Worm (Caenorhabditis elegans): ENCODE data around the gene dct-5.

DNA sequence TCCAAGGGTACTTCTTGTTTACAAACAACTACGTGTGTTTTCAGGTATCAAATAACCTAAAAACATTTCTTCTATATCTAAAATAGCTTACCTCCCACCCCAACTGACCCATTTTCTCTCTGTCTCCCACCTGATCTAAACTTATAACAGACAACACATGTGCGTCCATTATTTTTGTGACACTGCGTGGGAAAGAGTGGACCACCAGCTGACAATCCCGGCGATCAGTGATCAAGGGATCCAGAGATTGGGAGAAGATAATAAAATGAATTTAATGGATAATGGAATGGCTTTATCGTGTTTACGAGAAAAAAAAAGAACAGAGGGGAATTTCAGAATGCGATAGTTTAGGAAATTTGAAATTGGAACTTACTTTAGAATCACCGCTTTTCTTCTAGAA is 12.5 kb upstream of the dct-5 start:
- TF ChIP-seq lin-11 (tag; optimal IDR thresholded peaks at IDR 0.05) (no peak), npax-4 (tag; optimal IDR thresholded peaks at IDR 0.05) (no peak), che-1 (tag; optimal IDR thresholded peaks at IDR 0.05) (no peak), ceh-19 (GFP tag; optimal IDR thresholded peaks at IDR 0.05) (no peak), K02D7.2 (tag; optimal IDR thresholded peaks at IDR 0.05) (no peak), F13H6.1 (tag; optimal IDR thresholded peaks at IDR 0.05) (no peak), pqm-1 (tag; optimal IDR thresholded peaks at IDR 0.05) (no peak), pha-4 (tag; optimal IDR thresholded peaks at IDR 0.05) (no peak), syd-9 (tag; optimal IDR thresholded peaks at IDR 0.05) (no peak), Y22D7AL.16 (tag; optimal IDR thresholded peaks at IDR 0.05) (no peak), ets-4 (tag; optimal IDR thresholded peaks at IDR 0.05) (no peak), sdc-2 (tag; optimal IDR thresholded peaks at IDR 0.05) (no peak)

Data from whole organism, late embryonic.